Fruit fly (Drosophila melanogaster) whole organism, embryonic: ENCODE results near the gene Tm1.

Experiments
- Asciz ChIP-seq: fragments of 200-800 bp; sonication (Bioruptor generic); optimal IDR thresholded peaks from 2 replicates; lab custom pipeline; 2017; ENCODE audit warnings: missing biosample characterization, mild to moderate bottlenecking, missing genetic modification characterization, missing genetic modification reagents
- B-H2 ChIP-seq: fragments of 200-800 bp; sonication (Bioruptor generic); optimal IDR thresholded peaks from 2 replicates; lab custom pipeline; 2018; ENCODE audit warnings: missing biosample characterization, mild to moderate bottlenecking, missing genetic modification characterization
- CG10209 ChIP-seq: fragments of 200-800 bp; sonication (Bioruptor generic); optimal IDR thresholded peaks from 3 replicates; lab custom pipeline; 2017; ENCODE audit warnings: missing biosample characterization, mild to moderate bottlenecking, missing genetic modification characterization, missing genetic modification reagents
- CG10267 ChIP-seq: fragments of 200-800 bp; sonication (Bioruptor generic); optimal IDR thresholded peaks from 2 replicates; lab custom pipeline; 2018; ENCODE audit warnings: missing biosample characterization, mild to moderate bottlenecking, missing genetic modification characterization, moderate library complexity
- CG10462 ChIP-seq: fragments of 200-800 bp; sonication (Bioruptor generic); optimal IDR thresholded peaks from 2 replicates; lab custom pipeline; 2016; ENCODE audit warnings: missing biosample characterization, missing genetic modification characterization
- CG10543 ChIP-seq: fragments of 200-800 bp; sonication (Bioruptor generic); optimal IDR thresholded peaks from 3 replicates; lab custom pipeline; 2017; ENCODE audit warnings: missing biosample characterization, mild to moderate bottlenecking, missing genetic modification characterization, moderate library complexity
- CG10565 ChIP-seq: fragments of 200-800 bp; sonication (Bioruptor generic); optimal IDR thresholded peaks from 3 replicates; lab custom pipeline; 2016; ENCODE audit warnings: missing biosample characterization, mild to moderate bottlenecking, missing genetic modification characterization
- CG12071 ChIP-seq: fragments of 200-800 bp; sonication (Bioruptor generic); optimal IDR thresholded peaks from 3 replicates; lab custom pipeline; 2018; ENCODE audit warnings: missing biosample characterization, mild to moderate bottlenecking, missing genetic modification characterization
- CG13624 ChIP-seq: fragments of 200-800 bp; sonication (Bioruptor generic); optimal IDR thresholded peaks from 2 replicates; lab custom pipeline; 2016; ENCODE audit warnings: missing biosample characterization, missing genetic modification characterization
- CG17328 ChIP-seq: fragments of 200-800 bp; sonication (Bioruptor generic); IDR thresholded peaks from 2 replicates; pipeline ENCODE4 v1.3.6; 2022; ENCODE audit warnings: missing biosample characterization, missing genetic modification characterization
- CG18011 ChIP-seq: fragments of 200-800 bp; sonication (Bioruptor generic); optimal IDR thresholded peaks from 2 replicates; lab custom pipeline; 2017; ENCODE audit warnings: missing biosample characterization, missing genetic modification characterization, mild to moderate bottlenecking, moderate library complexity, missing genotype
- CG2889 ChIP-seq: fragments of 200-800 bp; sonication (Bioruptor generic); IDR thresholded peaks from 3 replicates; pipeline ENCODE4 v1.3.6; 2022; ENCODE audit warnings: missing biosample characterization, missing genetic modification characterization
- CG34376 ChIP-seq: fragments of 200-800 bp; sonication (Bioruptor generic); optimal IDR thresholded peaks from 2 replicates; lab custom pipeline; 2018; ENCODE audit warnings: missing biosample characterization, mild to moderate bottlenecking, missing genetic modification characterization
- CG34422 ChIP-seq: fragments of 200-800 bp; sonication (Bioruptor generic); IDR thresholded peaks from 3 replicates; pipeline ENCODE4 v1.3.6; 2022; ENCODE audit warnings: missing biosample characterization, missing genetic modification characterization
- CG42726 ChIP-seq: fragments of 200-800 bp; sonication (Bioruptor generic); IDR thresholded peaks from 2 replicates; pipeline ENCODE4 v1.3.6; 2022; ENCODE audit warnings: missing biosample characterization, missing genetic modification characterization; ENCODE audit not compliant: partially characterized antibody
- CG4282 ChIP-seq: fragments of 200-800 bp; sonication (Bioruptor generic); optimal IDR thresholded peaks from 2 replicates; lab custom pipeline; 2016; ENCODE audit warnings: missing biosample characterization, missing genetic modification characterization
- CG6813 ChIP-seq: fragments of 200-800 bp; sonication (Bioruptor generic); optimal IDR thresholded peaks from 2 replicates; lab custom pipeline; 2017; ENCODE audit warnings: missing biosample characterization, missing genetic modification characterization, mild to moderate bottlenecking, moderate library complexity, missing genetic modification reagents
- CG7271 ChIP-seq: fragments of 200-800 bp; sonication (Bioruptor generic); optimal IDR thresholded peaks from 2 replicates; lab custom pipeline; 2018; ENCODE audit warnings: missing biosample characterization, mild to moderate bottlenecking, missing genetic modification characterization, moderate library complexity
- CG9215 ChIP-seq: fragments of 200-800 bp; sonication (Bioruptor generic); IDR thresholded peaks from 2 replicates; pipeline ENCODE4 v1.3.6; 2022; ENCODE audit warnings: missing biosample characterization, missing genetic modification characterization
- CG9437 ChIP-seq: fragments of 200-800 bp; sonication (Bioruptor generic); optimal IDR thresholded peaks from 2 replicates; lab custom pipeline; 2018; ENCODE audit warnings: missing biosample characterization, mild to moderate bottlenecking, missing genetic modification characterization
- CG9932 ChIP-seq: fragments of 200-800 bp; sonication (Bioruptor generic); IDR thresholded peaks from 2 replicates; pipeline ENCODE4 v1.3.6; 2022; ENCODE audit warnings: missing biosample characterization, missing genetic modification characterization
- CoRest ChIP-seq: fragments of 200-800 bp; sonication (Bioruptor generic); optimal IDR thresholded peaks from 3 replicates; lab custom pipeline; 2018; ENCODE audit warnings: missing biosample characterization, mild to moderate bottlenecking, missing genetic modification characterization, moderate library complexity
- Dad ChIP-seq: fragments of 200-800 bp; sonication (Bioruptor generic); optimal IDR thresholded peaks from 3 replicates; lab custom pipeline; 2016; ENCODE audit warnings: missing biosample characterization, missing genetic modification characterization
- Deaf1 ChIP-seq: fragments of 200-800 bp; optimal IDR thresholded peaks from 3 replicates; lab custom pipeline; 2019; ENCODE audit warnings: missing biosample characterization, mild to moderate bottlenecking, missing genetic modification characterization, moderate library complexity
- Dip3 ChIP-seq: fragments of 200-800 bp; sonication (Bioruptor generic); optimal IDR thresholded peaks from 3 replicates; lab custom pipeline; 2016; ENCODE audit warnings: missing biosample characterization, missing genetic modification characterization
- Elba2 ChIP-seq: fragments of 200-800 bp; sonication (Bioruptor generic); optimal IDR thresholded peaks from 3 replicates; lab custom pipeline; 2016; ENCODE audit warnings: missing biosample characterization, missing genetic modification characterization
- Fer2 ChIP-seq: fragments of 200-800 bp; sonication (Bioruptor generic); optimal IDR thresholded peaks from 2 replicates; lab custom pipeline; 2018; ENCODE audit warnings: missing biosample characterization, mild to moderate bottlenecking, missing genetic modification characterization, moderate library complexity
- Gug ChIP-seq: fragments of 200-800 bp; sonication (Bioruptor generic); IDR thresholded peaks from 4 replicates; pipeline ENCODE4 v1.3.6; 2022; ENCODE audit warnings: missing biosample characterization, missing genetic modification characterization
- HmgZ ChIP-seq: fragments of 200-800 bp; sonication (Bioruptor generic); optimal IDR thresholded peaks from 2 replicates; lab custom pipeline; 2018; ENCODE audit warnings: missing biosample characterization, mild to moderate bottlenecking, missing genetic modification characterization
- Lim3 ChIP-seq: fragments of 200-800 bp; sonication (Bioruptor generic); IDR thresholded peaks from 2 replicates; pipeline ENCODE4 v1.3.6; 2022; ENCODE audit warnings: missing biosample characterization, missing genetic modification characterization
- Myb ChIP-seq: fragments of 200-800 bp; sonication (Bioruptor generic); optimal IDR thresholded peaks from 2 replicates; lab custom pipeline; 2016; ENCODE audit warnings: missing biosample characterization, missing genetic modification characterization
- NfI ChIP-seq: fragments of 200-800 bp; sonication (Bioruptor generic); optimal IDR thresholded peaks from 3 replicates; lab custom pipeline; 2018; ENCODE audit warnings: missing biosample characterization, mild to moderate bottlenecking, missing genetic modification characterization, moderate library complexity
- Ravus ChIP-seq: fragments of 200-800 bp; sonication (Bioruptor generic); IDR thresholded peaks from 2 replicates; pipeline ENCODE4 v1.3.6; 2022; ENCODE audit warnings: missing biosample characterization, missing genetic modification characterization
- Sox102F ChIP-seq: fragments of 200-800 bp; sonication (Bioruptor generic); optimal IDR thresholded peaks from 2 replicates; lab custom pipeline; 2018; ENCODE audit warnings: missing biosample characterization, mild to moderate bottlenecking, missing genetic modification characterization, moderate library complexity
- Trl ChIP-seq, 3 experiments: fragments of >200 bp in 2 of 3; fragments of 200-800 bp in 1 of 3; sonication (Bioruptor generic) in 1 of 3; optimal IDR thresholded peaks; 2 replicates in 1 of 3; 3 replicates in 2 of 3; lab custom pipeline; 2016 to 2017; ENCODE audit warnings: missing biosample characterization in 1 of 3, missing genetic modification characterization in 1 of 3
- chif ChIP-seq, 2 experiments: fragments of 200-800 bp; sonication (Bioruptor generic); optimal IDR thresholded peaks; 3 replicates each; lab custom pipeline; 2016; ENCODE audit warnings: missing biosample characterization in 2 of 2, missing genetic modification characterization in 2 of 2
- crp ChIP-seq, 2 experiments: fragments of 200-800 bp; sonication (Bioruptor generic); optimal IDR thresholded peaks; 2 replicates in 1 of 2; 3 replicates in 1 of 2; lab custom pipeline; 2017; ENCODE audit warnings: missing biosample characterization in 2 of 2, missing genetic modification characterization in 2 of 2, mild to moderate bottlenecking in 1 of 2, moderate library complexity in 1 of 2
- dpn ChIP-seq, 2 experiments: fragments of 200-800 bp; sonication (Bioruptor generic); optimal IDR thresholded peaks; 3 replicates each; lab custom pipeline; 2016; ENCODE audit warnings: missing biosample characterization in 2 of 2, missing genetic modification characterization in 2 of 2
- grn ChIP-seq: fragments of 200-800 bp; sonication (Bioruptor generic); optimal IDR thresholded peaks from 3 replicates; lab custom pipeline; 2017; ENCODE audit warnings: missing biosample characterization, missing genetic modification characterization
- h ChIP-seq: fragments of >200 bp; optimal IDR thresholded peaks from 2 replicates; lab custom pipeline; 2017
- ken ChIP-seq: fragments of 200-800 bp; sonication (Bioruptor generic); IDR thresholded peaks from 3 replicates; pipeline ENCODE4 v1.3.6; 2022; ENCODE audit warnings: missing biosample characterization, missing genetic modification characterization
- mam ChIP-seq: fragments of 200-800 bp; sonication (Bioruptor generic); optimal IDR thresholded peaks from 3 replicates; lab custom pipeline; 2016; ENCODE audit warnings: missing biosample characterization, missing genetic modification characterization
- nau ChIP-seq: fragments of 200-800 bp; sonication (Bioruptor generic); optimal IDR thresholded peaks from 3 replicates; lab custom pipeline; 2017; ENCODE audit warnings: missing biosample characterization, mild to moderate bottlenecking, missing genetic modification characterization, missing genetic modification reagents
- onecut ChIP-seq: fragments of 200-800 bp; sonication (Bioruptor generic); IDR thresholded peaks from 2 replicates; pipeline ENCODE4 v1.3.6; 2022; ENCODE audit warnings: missing biosample characterization, missing genetic modification characterization
- psq ChIP-seq: fragments of 200-800 bp; sonication (Bioruptor generic); optimal IDR thresholded peaks from 2 replicates; lab custom pipeline; 2017; ENCODE audit warnings: missing biosample characterization, missing genetic modification characterization
- row ChIP-seq: fragments of 200-800 bp; sonication (Bioruptor generic); IDR thresholded peaks from 3 replicates; pipeline ENCODE4 v1.3.6; 2022; ENCODE audit warnings: missing biosample characterization, missing genetic modification characterization
- shn ChIP-seq: fragments of 200-800 bp; sonication (Bioruptor generic); optimal IDR thresholded peaks from 3 replicates; lab custom pipeline; 2016; ENCODE audit warnings: missing biosample characterization, missing genetic modification characterization
- sr ChIP-seq: fragments of 200-800 bp; sonication (Bioruptor generic); IDR thresholded peaks from 3 replicates; pipeline ENCODE4 v1.3.6; 2022; ENCODE audit warnings: missing biosample characterization, missing genetic modification characterization
- stc ChIP-seq: fragments of 200-800 bp; sonication (Bioruptor generic); IDR thresholded peaks from 2 replicates; pipeline ENCODE4 v1.3.6; 2022; ENCODE audit warnings: missing biosample characterization, missing genetic modification characterization
- twi ChIP-seq: fragments of 200-800 bp; optimal IDR thresholded peaks from 2 replicates; lab custom pipeline; 2019; ENCODE audit warnings: missing biosample characterization, mild to moderate bottlenecking, missing genetic modification characterization, moderate library complexity

The Tm1 gene

dm6 chr3R:15229329-15229876, 48.6 kb upstream of the Tm1 start, which contains the start of the genes Art3 and mRpS10 (continued):
- TF ChIP-seq psq (peak; percentile 99), Deaf1 (tag; lab: Kevin White, UChicago) (peak; percentile 94), row (peak; percentile 100), CG7271 (peak; percentile 100), CoRest (tag; lab: Kevin White, UChicago) (peak; percentile 100), ken (GFP tag; lab: Robert Waterston, UW) (peak; percentile 100), CG18011 (GFP tag; lab: Kevin White, UChicago) (peak; percentile 93), Ravus (GFP tag; lab: Robert Waterston, UW) (peak; percentile 99), nau (GFP tag; lab: Kevin White, UChicago) (no peak), Lim3 (GFP tag; lab: Robert Waterston, UW) (peak; percentile 99), CG9932 (peak; percentile 100), CG10565 (GFP tag; lab: Kevin White, UChicago) (peak; percentile 99), twi (tag; lab: Kevin White, UChicago) (peak; percentile 100), h (lab: Kevin White, UChicago) (no peak), stc (GFP tag; lab: Robert Waterston, UW) (peak; percentile 100), NfI (GFP tag; lab: Kevin White, UChicago) (peak; percentile 100), CG17328 (GFP tag; lab: Robert Waterston, UW) (peak; percentile 100), Dad (GFP tag; lab: Kevin White, UChicago) (peak; percentile 100), CG12071 (GFP tag; lab: Kevin White, UChicago) (peak; percentile 100), Myb (GFP tag; lab: Kevin White, UChicago) (peak; percentile 96), CG34422 (GFP tag; lab: Robert Waterston, UW) (peak; percentile 100), dpn (GFP tag; optimal IDR thresholded peaks at IDR 0.05; lab: Kevin White, UChicago) (peak; percentile 100), CG6813 (peak; percentile 100), CG10267 (tag; lab: Kevin White, UChicago) (peak; percentile 100), CG10462 (peak; percentile 100), CG10209 (GFP tag; lab: Kevin White, UChicago) (peak; percentile 100), Sox102F (GFP tag; lab: Kevin White, UChicago) (peak; percentile 100), sr (GFP tag; lab: Robert Waterston, UW) (peak; percentile 99), HmgZ (tag; lab: Kevin White, UChicago) (peak; percentile 100), Trl (optimal IDR thresholded peaks at IDR 0.05; lab: Kevin White, UChicago) (no peak), Trl (GFP tag; optimal IDR thresholded peaks at IDR 0.05; lab: Kevin White, UChicago) (peak; percentile 100), B-H2 (GFP tag; lab: Kevin White, UChicago) (peak; percentile 100), onecut (GFP tag; lab: Robert Waterston, UW) (peak; percentile 99), mam (GFP tag; lab: Kevin White, UChicago) (peak; percentile 100), chif (GFP tag; optimal IDR thresholded peaks at IDR 0.05; lab: Kevin White, UChicago) (peak; percentile 100), CG34376 (GFP tag; lab: Kevin White, UChicago) (peak; percentile 100), Fer2 (tag; lab: Kevin White, UChicago) (peak; percentile 100), shn (GFP tag; lab: Kevin White, UChicago) (peak; percentile 100), CG9215 (peak; percentile 99), grn (GFP tag; lab: Kevin White, UChicago) (peak; percentile 95), CG42726 (GFP tag; lab: Robert Waterston, UW) (0 out of 2 replicates have a peak, but pooled peaks have one; percentile 36), CG10543 (GFP tag; lab: Kevin White, UChicago) (peak; percentile 100), CG4282 (GFP tag; lab: Kevin White, UChicago) (peak; percentile 98), Elba2 (GFP tag; lab: Kevin White, UChicago) (peak; percentile 100), Asciz (GFP tag; lab: Kevin White, UChicago) (peak; percentile 100), Gug (GFP tag; lab: Robert Waterston, UW) (peak; percentile 99), CG9437 (peak; percentile 98), crp (GFP tag; optimal IDR thresholded peaks at IDR 0.05; lab: Kevin White, UChicago) (peak; percentile 55 to 80), CG13624 (GFP tag; lab: Kevin White, UChicago) (peak; percentile 100), Dip3 (GFP tag; lab: Kevin White, UChicago) (peak; percentile 100), CG2889 (GFP tag; lab: Robert Waterston, UW) (peak; percentile 100)
